Worm (Caenorhabditis elegans) whole organism, L4 larva: ENCODE measurements around the gene nas-3.

Experiments used
- aha-1 ChIP-seq: fragments of 150-350 bp; peaks from one replicate; lab custom pipeline; 2014; ENCODE audit warnings: missing biosample characterization, missing genetic modification characterization
- fos-1 ChIP-seq: fragments of 150-350 bp; optimal IDR thresholded peaks from 2 replicates; lab custom pipeline; 2014; ENCODE audit warnings: missing biosample characterization, missing genetic modification characterization

Gene nas-3

DNA sequence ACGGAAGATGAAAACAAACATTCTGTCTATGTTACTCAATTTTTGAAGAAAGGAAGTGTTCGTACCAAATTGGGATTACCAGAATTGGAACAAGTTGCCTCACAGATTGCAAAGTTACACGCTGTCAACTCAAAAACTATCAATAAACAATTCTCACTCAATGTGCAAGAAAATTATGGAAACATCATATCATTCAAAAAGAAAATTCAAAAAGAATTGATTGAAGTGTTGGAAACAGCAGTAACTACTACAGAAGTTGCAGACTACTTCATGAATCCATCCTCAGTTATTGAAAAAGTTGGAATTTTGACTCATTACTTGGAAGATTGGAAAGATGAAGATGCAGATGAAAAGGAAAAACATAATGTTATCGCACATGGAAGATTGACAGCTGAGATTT lies 50.0 kb downstream of the nas-3 start:
- peak; percentile 96 for TF ChIP-seq aha-1
- no peak for TF ChIP-seq fos-1 (tag; lab: Kevin White, UChicago)
